Fruit fly (Drosophila melanogaster): ENCODE results near the gene MFS10.

The MFS10 gene

dm6 chrX:13128750-13129152, at the start of gene MFS10, which contains the start of the genes CG32638 and CG15717:
Gene MFS10 (plus strand): TSS chrX:13129018.
Gene CG32638 (minus strand): TSS chrX:13128794.
Gene CG15717 (plus strand): TSS chrX:13128952.
- TF ChIP-seq Mnt (GFP tag; optimal IDR thresholded peaks at IDR 0.05) (peak; percentile 67), cic (GFP tag; optimal IDR thresholded peaks at IDR 0.05) (peak; percentile 68), CG1620 (GFP tag; optimal IDR thresholded peaks at IDR 0.05) (no peak), kay (GFP tag; ENCODE audit: borderline replicate concordance) (no peak), ovo (GFP tag; optimal IDR thresholded peaks at IDR 0.05) (no peak), CG7101 (tag; optimal IDR thresholded peaks at IDR 0.05) (peak; percentile 52), bab1 (GFP tag; optimal IDR thresholded peaks at IDR 0.05) (peak; percentile 68), Crg-1 (GFP tag; optimal IDR thresholded peaks at IDR 0.05) (no peak), Hr96 (GFP tag; optimal IDR thresholded peaks at IDR 0.05) (no peak), pad (GFP tag; optimal IDR thresholded peaks at IDR 0.05) (no peak), Clk (GFP tag; optimal IDR thresholded peaks at IDR 0.05) (no peak), CG12768 (GFP tag; optimal IDR thresholded peaks at IDR 0.05) (no peak), CG5204 (GFP tag; optimal IDR thresholded peaks at IDR 0.05) (no peak), cnc (optimal IDR thresholded peaks at IDR 0.05) (no peak), toe (GFP tag; optimal IDR thresholded peaks at IDR 0.05) (no peak), CG33017 (tag; optimal IDR thresholded peaks at IDR 0.05) (no peak), tj (GFP tag; optimal IDR thresholded peaks at IDR 0.05) (peak; percentile 33), CG7045 (GFP tag; optimal IDR thresholded peaks at IDR 0.05) (no peak), CG14711 (tag; optimal IDR thresholded peaks at IDR 0.05) (peak; percentile 14)

- TF ChIP-seq Clk (GFP tag; optimal IDR thresholded peaks at IDR 0.05): no peak
- TF ChIP-seq bab1 (GFP tag; optimal IDR thresholded peaks at IDR 0.05): peak; percentile 43
- peak; percentile 11 for TF ChIP-seq tj (GFP tag; optimal IDR thresholded peaks at IDR 0.05)
- TF ChIP-seq toe (GFP tag; optimal IDR thresholded peaks at IDR 0.05): no peak
- no peak for TF ChIP-seq CG1620 (GFP tag; optimal IDR thresholded peaks at IDR 0.05)
- peak; percentile 0 for TF ChIP-seq pad (GFP tag; optimal IDR thresholded peaks at IDR 0.05)
- no peak for TF ChIP-seq cnc (optimal IDR thresholded peaks at IDR 0.05)
- peak; percentile 40 for TF ChIP-seq cic (GFP tag; optimal IDR thresholded peaks at IDR 0.05)
- TF ChIP-seq CG11617 (GFP tag; optimal IDR thresholded peaks at IDR 0.05): no peak
- no peak for TF ChIP-seq Hr96 (GFP tag; optimal IDR thresholded peaks at IDR 0.05)
- no peak for TF ChIP-seq ovo (GFP tag; optimal IDR thresholded peaks at IDR 0.05)
Measured at dm6 chrX:13087333-13087828, 41.4 kb upstream of the MFS10 start.

dm6 chrX:13088025-13088805, 40.6 kb upstream of the MFS10 start:
- TF ChIP-seq ovo (GFP tag; optimal IDR thresholded peaks at IDR 0.05) (peak; percentile 10), kay (GFP tag; ENCODE audit: borderline replicate concordance) (no peak), Mnt (GFP tag; optimal IDR thresholded peaks at IDR 0.05) (peak; percentile 3), CG14711 (tag; optimal IDR thresholded peaks at IDR 0.05) (no peak), CG5204 (GFP tag; optimal IDR thresholded peaks at IDR 0.05) (peak; percentile 3), cnc (optimal IDR thresholded peaks at IDR 0.05) (no peak), cic (GFP tag; optimal IDR thresholded peaks at IDR 0.05) (peak; percentile 36), tj (GFP tag; optimal IDR thresholded peaks at IDR 0.05) (no peak)

dm6 chrX:13089375-13089774, 39.4 kb upstream of the MFS10 start:
- peak; percentile 18 for TF ChIP-seq ovo (GFP tag; optimal IDR thresholded peaks at IDR 0.05)
- TF ChIP-seq CG7101 (tag; optimal IDR thresholded peaks at IDR 0.05): no peak

dm6 chrX:13089920-13090655, 38.7 kb upstream of the MFS10 start, which contains the start of gene hep:
Gene hep (minus strand): TSS chrX:13090434.
- TF ChIP-seq tj (GFP tag; optimal IDR thresholded peaks at IDR 0.05) (peak; percentile 21), cnc (optimal IDR thresholded peaks at IDR 0.05) (no peak), cic (GFP tag; optimal IDR thresholded peaks at IDR 0.05) (peak; percentile 11), bab1 (GFP tag; optimal IDR thresholded peaks at IDR 0.05) (peak; percentile 23), Mnt (GFP tag; optimal IDR thresholded peaks at IDR 0.05) (peak; percentile 36), CG11617 (GFP tag; optimal IDR thresholded peaks at IDR 0.05) (no peak), CG12768 (GFP tag; optimal IDR thresholded peaks at IDR 0.05) (no peak), ovo (GFP tag; optimal IDR thresholded peaks at IDR 0.05) (no peak), pad (GFP tag; optimal IDR thresholded peaks at IDR 0.05) (peak; percentile 40), CG7045 (GFP tag; optimal IDR thresholded peaks at IDR 0.05) (no peak), Crg-1 (GFP tag; optimal IDR thresholded peaks at IDR 0.05) (peak; percentile 4)

- TF ChIP-seq ovo (GFP tag; optimal IDR thresholded peaks at IDR 0.05): no peak
- no peak for TF ChIP-seq tj (GFP tag; optimal IDR thresholded peaks at IDR 0.05)
- no peak for TF ChIP-seq Hr96 (GFP tag; optimal IDR thresholded peaks at IDR 0.05)
- TF ChIP-seq kay (GFP tag; ENCODE audit: borderline replicate concordance): peak; percentile 31
- no peak for TF ChIP-seq CG5204 (GFP tag; optimal IDR thresholded peaks at IDR 0.05)
- TF ChIP-seq bab1 (GFP tag; optimal IDR thresholded peaks at IDR 0.05): peak; percentile 39
Measured at dm6 chrX:13090656-13091261, 38.1 kb upstream of the MFS10 start, which contains the start of gene lic. Gene lic (plus strand): TSS chrX:13091145.

All from whole organism, adult.